Fruit fly (Drosophila melanogaster) Kc167 (cell line): ENCODE results near the gene CG11590.

Source experiments
- Myc ChIP-seq: fragments of >200 bp; optimal IDR thresholded peaks from 2 replicates; lab custom pipeline; 2017; ENCODE audit warnings: missing external identifiers
- Sin3A ChIP-seq: fragments of >200 bp; optimal IDR thresholded peaks from 2 replicates; lab custom pipeline; 2018; ENCODE audit warnings: missing external identifiers
- h ChIP-seq: fragments of >200 bp; optimal IDR thresholded peaks from 3 replicates; lab custom pipeline; 2018; ENCODE audit warnings: missing external identifiers
- insv ChIP-seq: fragments of >200 bp; optimal IDR thresholded peaks from 3 replicates; lab custom pipeline; 2018; ENCODE audit warnings: missing external identifiers
- psq ChIP-seq: fragments of >200 bp; optimal IDR thresholded peaks from 2 replicates; lab custom pipeline; 2017; ENCODE audit warnings: missing external identifiers
- ttk ChIP-seq: sonication (Bioruptor generic); optimal IDR thresholded peaks from 2 replicates; lab custom pipeline; 2017; ENCODE audit warnings: missing external identifiers

The CG11590 gene

dm6 chrX:14215834-14216233, 15.9 kb downstream of the CG11590 start:
- TF ChIP-seq h (lab: Kevin White, UChicago) (no peak), Myc (lab: Kevin White, UChicago) (no peak), Sin3A (no peak), insv (lab: Kevin White, UChicago) (no peak), ttk (no peak), psq (lab: Kevin White, UChicago) (no peak)

- no peak for TF ChIP-seq Myc (lab: Kevin White, UChicago)
- TF ChIP-seq Sin3A, result no peak
- TF ChIP-seq h (lab: Kevin White, UChicago), result no peak
- TF ChIP-seq insv (lab: Kevin White, UChicago), result no peak
- TF ChIP-seq ttk, result no peak
- no peak for TF ChIP-seq psq (lab: Kevin White, UChicago)
Measured at dm6 chrX:14216844-14217243, 16.9 kb downstream of the CG11590 start.

dm6 chrX:14218045-14218483, 18.1 kb downstream of the CG11590 start:
- no peak for TF ChIP-seq psq (lab: Kevin White, UChicago)
- TF ChIP-seq insv (lab: Kevin White, UChicago), result no peak
- TF ChIP-seq ttk, result no peak
- no peak for TF ChIP-seq Sin3A
- TF ChIP-seq h (lab: Kevin White, UChicago), result no peak
- no peak for TF ChIP-seq Myc (lab: Kevin White, UChicago)

dm6 chrX:14221182-14221581, 21.2 kb downstream of the CG11590 start:
- TF ChIP-seq insv (lab: Kevin White, UChicago), result no peak
- no peak for TF ChIP-seq Sin3A
- TF ChIP-seq Myc (lab: Kevin White, UChicago), result no peak
- TF ChIP-seq psq (lab: Kevin White, UChicago), result no peak
- no peak for TF ChIP-seq ttk
- TF ChIP-seq h (lab: Kevin White, UChicago), result no peak

dm6 chrX:14221995-14222394, 22.0 kb downstream of the CG11590 start:
- TF ChIP-seq insv (lab: Kevin White, UChicago) (no peak), h (lab: Kevin White, UChicago) (no peak), Myc (lab: Kevin White, UChicago) (no peak), Sin3A (no peak), psq (lab: Kevin White, UChicago) (no peak), ttk (no peak)

dm6 chrX:14225665-14226064, 25.7 kb downstream of the CG11590 start, which contains the start of gene CG11674:
Gene CG11674, minus strand, starts transcription at chrX:14225879.
- TF ChIP-seq ttk (no peak), insv (lab: Kevin White, UChicago) (no peak), h (lab: Kevin White, UChicago) (no peak)

- TF ChIP-seq psq (lab: Kevin White, UChicago) (no peak), ttk (no peak), Sin3A (no peak), h (lab: Kevin White, UChicago) (no peak), Myc (lab: Kevin White, UChicago) (no peak), insv (lab: Kevin White, UChicago) (no peak)
Measured at dm6 chrX:14226093-14226492, 26.1 kb downstream of the CG11590 start, which contains the start of gene mRpL38. Gene mRpL38, plus strand, starts transcription at chrX:14226289.

dm6 chrX:14227043-14227442, 27.1 kb downstream of the CG11590 start:
- TF ChIP-seq Myc (lab: Kevin White, UChicago), result no peak
- TF ChIP-seq h (lab: Kevin White, UChicago), result no peak
- no peak for TF ChIP-seq insv (lab: Kevin White, UChicago)
- TF ChIP-seq ttk, result no peak
- no peak for TF ChIP-seq Sin3A
- TF ChIP-seq psq (lab: Kevin White, UChicago), result no peak

- no peak for TF ChIP-seq Sin3A
- no peak for TF ChIP-seq Myc (lab: Kevin White, UChicago)
- TF ChIP-seq ttk, result no peak
Measured at dm6 chrX:14233843-14234337, 33.9 kb downstream of the CG11590 start, which contains the start of gene CG42271. Gene CG42271, minus strand, starts transcription at chrX:14234066.

dm6 chrX:14234468-14234867, 34.5 kb downstream of the CG11590 start:
- TF ChIP-seq ttk (no peak), h (lab: Kevin White, UChicago) (no peak), Sin3A (no peak), Myc (lab: Kevin White, UChicago) (no peak)

dm6 chrX:14237873-14238394, 38.0 kb downstream of the CG11590 start, which contains the start of the genes Fbxl4 and Dus2:
Gene Fbxl4, minus strand, starts transcription at chrX:14237923.
Gene Dus2, plus strand, starts transcription at chrX:14237988.
- TF ChIP-seq psq (lab: Kevin White, UChicago) (no peak), Sin3A (no peak), h (lab: Kevin White, UChicago) (no peak), ttk (no peak), insv (lab: Kevin White, UChicago) (no peak), Myc (lab: Kevin White, UChicago) (no peak)

dm6 chrX:14242479-14242878, 42.5 kb downstream of the CG11590 start, which contains the start of gene mRNA-cap:
Gene mRNA-cap, minus strand, starts transcription at chrX:14242822.
- no peak for TF ChIP-seq psq (lab: Kevin White, UChicago)
